Fruit fly (Drosophila melanogaster) whole organism, embryonic: ENCODE measurements around the gene hob.
A peak's percentile ranks its signal among the peaks of the same experiment; 100 is the strongest.

Experiments used
- Antp ChIP-seq: fragments of 200-800 bp; sonication (Bioruptor generic); optimal IDR thresholded peaks from 3 replicates; lab custom pipeline; 2016; ENCODE audit warnings: missing biosample characterization, missing genetic modification characterization
- Atf-2 ChIP-seq: fragments of 200-800 bp; sonication (Bioruptor generic); optimal IDR thresholded peaks from 2 replicates; lab custom pipeline; 2016; ENCODE audit warnings: missing biosample characterization, missing genetic modification characterization
- CG12769 ChIP-seq: fragments of 200-800 bp; sonication (Bioruptor generic); optimal IDR thresholded peaks from 2 replicates; lab custom pipeline; 2019; ENCODE audit warnings: missing biosample characterization, mild to moderate bottlenecking, missing genetic modification characterization, moderate library complexity
- CG14710 ChIP-seq: fragments of 200-800 bp; sonication (Bioruptor generic); optimal IDR thresholded peaks from 3 replicates; lab custom pipeline; 2019; ENCODE audit warnings: missing biosample characterization, mild to moderate bottlenecking, missing genetic modification characterization, moderate library complexity
- CG16813 ChIP-seq: fragments of 200-800 bp; sonication (Bioruptor generic); IDR thresholded peaks from 3 replicates; pipeline ENCODE4 v1.3.6; 2022; ENCODE audit warnings: missing biosample characterization, missing genetic modification characterization; ENCODE audit not compliant: partially characterized antibody
- CG17186 ChIP-seq: fragments of 200-800 bp; sonication (Bioruptor generic); optimal IDR thresholded peaks from 3 replicates; lab custom pipeline; 2017; ENCODE audit warnings: missing biosample characterization, missing genetic modification reagents, missing genetic modification characterization
- CG18764 ChIP-seq: fragments of 200-800 bp; sonication (Bioruptor generic); optimal IDR thresholded peaks from 3 replicates; lab custom pipeline; 2016; ENCODE audit warnings: missing biosample characterization, missing genetic modification characterization
- CG2875 ChIP-seq: fragments of 200-800 bp; sonication (Bioruptor generic); optimal IDR thresholded peaks from 2 replicates; lab custom pipeline; 2017; ENCODE audit warnings: missing biosample characterization, mild to moderate bottlenecking, missing genetic modification characterization, missing genetic modification reagents
- CG3847 ChIP-seq: fragments of 200-800 bp; sonication (Bioruptor generic); IDR thresholded peaks from 2 replicates; pipeline ENCODE4 v1.3.6; 2022; ENCODE audit warnings: missing biosample characterization, missing genetic modification characterization
- CG4282 ChIP-seq: fragments of 200-800 bp; sonication (Bioruptor generic); optimal IDR thresholded peaks from 2 replicates; lab custom pipeline; 2016; ENCODE audit warnings: missing biosample characterization, missing genetic modification characterization
- CG4360 ChIP-seq: fragments of 200-800 bp; sonication (Bioruptor generic); IDR thresholded peaks from 2 replicates; pipeline ENCODE4 v1.3.6; 2022; ENCODE audit warnings: missing biosample characterization, missing genetic modification characterization
- CG43689 ChIP-seq: fragments of 200-800 bp; sonication (Bioruptor generic); IDR thresholded peaks from 2 replicates; pipeline ENCODE4 v1.3.6; 2022; ENCODE audit warnings: missing biosample characterization, missing genetic modification characterization
- CG4404 ChIP-seq: fragments of 200-800 bp; sonication (Bioruptor generic); IDR thresholded peaks from 2 replicates; pipeline ENCODE4 v1.3.6; 2022; ENCODE audit warnings: missing biosample characterization, missing genetic modification characterization
- CG5245 ChIP-seq: fragments of 200-800 bp; sonication (Bioruptor generic); optimal IDR thresholded peaks from 3 replicates; lab custom pipeline; 2016; ENCODE audit warnings: missing biosample characterization, missing genetic modification characterization
- CG6175 ChIP-seq: fragments of 200-800 bp; sonication (Bioruptor generic); IDR thresholded peaks from 3 replicates; pipeline ENCODE4 v1.3.6; 2022; ENCODE audit warnings: missing biosample characterization, missing genetic modification characterization
- CG7963 ChIP-seq: fragments of 200-800 bp; sonication (Bioruptor generic); IDR thresholded peaks from 3 replicates; pipeline ENCODE4 v1.3.6; 2022; ENCODE audit warnings: missing biosample characterization, missing genetic modification characterization; ENCODE audit not compliant: partially characterized antibody
- CG9727 ChIP-seq: fragments of 200-800 bp; sonication (Bioruptor generic); optimal IDR thresholded peaks from 3 replicates; lab custom pipeline; 2017; ENCODE audit warnings: missing biosample characterization, mild to moderate bottlenecking, missing genetic modification characterization
- CG9817 ChIP-seq: fragments of 200-800 bp; sonication (Bioruptor generic); optimal IDR thresholded peaks from 2 replicates; lab custom pipeline; 2018; ENCODE audit warnings: missing biosample characterization, mild to moderate bottlenecking, missing genetic modification characterization, moderate library complexity
- Camta ChIP-seq: fragments of 200-800 bp; sonication (Bioruptor generic); optimal IDR thresholded peaks from 2 replicates; lab custom pipeline; 2016; ENCODE audit warnings: missing biosample characterization, missing genetic modification characterization
- Dref ChIP-seq: fragments of 200-800 bp; sonication (Bioruptor generic); IDR thresholded peaks from 2 replicates; pipeline ENCODE4 v1.3.6; 2022; ENCODE audit warnings: missing biosample characterization, missing genetic modification characterization
- E2f1 ChIP-seq: fragments of 200-800 bp; sonication (Bioruptor generic); IDR thresholded peaks from 2 replicates; pipeline ENCODE4 v1.3.6; 2022; ENCODE audit warnings: missing biosample characterization, missing genetic modification characterization
- Elba2 ChIP-seq: fragments of 200-800 bp; sonication (Bioruptor generic); optimal IDR thresholded peaks from 3 replicates; lab custom pipeline; 2016; ENCODE audit warnings: missing biosample characterization, missing genetic modification characterization
- Gug ChIP-seq: fragments of 200-800 bp; sonication (Bioruptor generic); IDR thresholded peaks from 4 replicates; pipeline ENCODE4 v1.3.6; 2022; ENCODE audit warnings: missing biosample characterization, missing genetic modification characterization
- HHEX ChIP-seq: fragments of 200-800 bp; sonication (Bioruptor generic); optimal IDR thresholded peaks from 3 replicates; lab custom pipeline; 2017; ENCODE audit warnings: missing biosample characterization, mild to moderate bottlenecking, missing genetic modification characterization, missing genetic modification reagents
- HmgZ ChIP-seq: fragments of 200-800 bp; sonication (Bioruptor generic); optimal IDR thresholded peaks from 2 replicates; lab custom pipeline; 2018; ENCODE audit warnings: missing biosample characterization, mild to moderate bottlenecking, missing genetic modification characterization
- MBD-R2 ChIP-seq: fragments of 200-800 bp; sonication (Bioruptor generic); IDR thresholded peaks from 2 replicates; pipeline ENCODE4 v1.3.6; 2022; ENCODE audit warnings: missing biosample characterization, missing genetic modification characterization
- Max ChIP-seq: fragments of 200-800 bp; sonication (Bioruptor generic); optimal IDR thresholded peaks from 2 replicates; lab custom pipeline; 2016; ENCODE audit warnings: missing biosample characterization, mild to moderate bottlenecking, missing genetic modification characterization
- Med ChIP-seq: fragments of 200-800 bp; sonication (Bioruptor generic); peaks from one replicate; lab custom pipeline; 2016; ENCODE audit warnings: missing biosample characterization, missing genetic modification characterization, mild to moderate bottlenecking, inconsistent platforms, moderate library complexity
- Nf-YC ChIP-seq: fragments of 200-800 bp; optimal IDR thresholded peaks from 3 replicates; lab custom pipeline; 2019; ENCODE audit warnings: missing biosample characterization, mild to moderate bottlenecking, missing genetic modification characterization, moderate library complexity
- Ptx1 ChIP-seq: fragments of 200-800 bp; sonication (Bioruptor generic); IDR thresholded peaks from 2 replicates; pipeline ENCODE4 v1.3.6; 2022; ENCODE audit warnings: missing biosample characterization, missing genetic modification characterization
- Sin3A ChIP-seq: fragments of >200 bp; optimal IDR thresholded peaks from 2 replicates; lab custom pipeline; 2018
- Xrp1 ChIP-seq: fragments of 200-800 bp; sonication (Bioruptor generic); IDR thresholded peaks from 2 replicates; pipeline ENCODE4 v1.3.6; 2022; ENCODE audit warnings: missing biosample characterization, missing genetic modification characterization
- ara ChIP-seq: fragments of 200-800 bp; sonication (Bioruptor generic); IDR thresholded peaks from 2 replicates; pipeline ENCODE4 v1.3.6; 2022; ENCODE audit warnings: missing biosample characterization, missing genetic modification characterization
- bbx ChIP-seq: fragments of 200-800 bp; sonication (Bioruptor generic); IDR thresholded peaks from 2 replicates; pipeline ENCODE4 v1.3.6; 2022; ENCODE audit warnings: missing biosample characterization, missing genetic modification characterization; ENCODE audit not compliant: partially characterized antibody
- bowl ChIP-seq: fragments of 200-800 bp; sonication (Bioruptor generic); IDR thresholded peaks from 2 replicates; pipeline ENCODE4 v1.3.6; 2022; ENCODE audit warnings: missing biosample characterization, missing genetic modification characterization
- crp ChIP-seq, 2 experiments: fragments of 200-800 bp; sonication (Bioruptor generic); optimal IDR thresholded peaks; 2 replicates in 1 of 2; 3 replicates in 1 of 2; lab custom pipeline; 2017; ENCODE audit warnings: missing biosample characterization in 2 of 2, missing genetic modification characterization in 2 of 2, mild to moderate bottlenecking in 1 of 2, moderate library complexity in 1 of 2
- dmrt11E ChIP-seq: fragments of 200-800 bp; sonication (Bioruptor generic); optimal IDR thresholded peaks from 3 replicates; lab custom pipeline; 2018; ENCODE audit warnings: missing biosample characterization, mild to moderate bottlenecking, missing genetic modification characterization, moderate library complexity
- ems ChIP-seq: fragments of 200-800 bp; sonication (Bioruptor generic); optimal IDR thresholded peaks from 3 replicates; lab custom pipeline; 2016; ENCODE audit warnings: missing biosample characterization, missing genetic modification characterization
- fd64A ChIP-seq: fragments of 200-800 bp; sonication (Bioruptor generic); optimal IDR thresholded peaks from 3 replicates; lab custom pipeline; 2018; ENCODE audit warnings: missing biosample characterization, mild to moderate bottlenecking, missing genetic modification characterization
- jing ChIP-seq: fragments of 200-800 bp; sonication (Bioruptor generic); optimal IDR thresholded peaks from 2 replicates; lab custom pipeline; 2018; ENCODE audit warnings: missing biosample characterization, mild to moderate bottlenecking, missing genetic modification characterization
- kay ChIP-seq: fragments of 200-800 bp; sonication (Bioruptor generic); optimal IDR thresholded peaks from 2 replicates; lab custom pipeline; 2016; ENCODE audit warnings: missing biosample characterization, missing genetic modification characterization
- lov ChIP-seq, 2 experiments: fragments of 200-800 bp in 1 of 2; fragments of >200 bp in 1 of 2; sonication (Bioruptor generic) in 1 of 2; IDR thresholded peaks in 1 of 2; optimal IDR thresholded peaks in 1 of 2; 2 replicates in 1 of 2; 3 replicates in 1 of 2; pipeline versions ENCODE4 v1.3.6 to Lab custom; 2017 to 2022; ENCODE audit warnings: missing biosample characterization in 1 of 2, missing genetic modification characterization in 1 of 2
- nau ChIP-seq: fragments of 200-800 bp; sonication (Bioruptor generic); optimal IDR thresholded peaks from 3 replicates; lab custom pipeline; 2017; ENCODE audit warnings: missing biosample characterization, mild to moderate bottlenecking, missing genetic modification characterization, missing genetic modification reagents
- onecut ChIP-seq: fragments of 200-800 bp; sonication (Bioruptor generic); IDR thresholded peaks from 2 replicates; pipeline ENCODE4 v1.3.6; 2022; ENCODE audit warnings: missing biosample characterization, missing genetic modification characterization
- pita ChIP-seq: fragments of 200-800 bp; sonication (Bioruptor generic); optimal IDR thresholded peaks from 2 replicates; lab custom pipeline; 2017; ENCODE audit warnings: missing biosample characterization, mild to moderate bottlenecking, missing genetic modification characterization
- tna ChIP-seq: fragments of 200-800 bp; sonication (Bioruptor generic); IDR thresholded peaks from 2 replicates; pipeline ENCODE4 v1.3.6; 2022; ENCODE audit warnings: missing biosample characterization, missing genetic modification characterization; ENCODE audit not compliant: partially characterized antibody
- trem ChIP-seq: fragments of 200-800 bp; optimal IDR thresholded peaks from 3 replicates; lab custom pipeline; 2019; ENCODE audit warnings: missing biosample characterization, mild to moderate bottlenecking, missing genetic modification characterization, moderate library complexity
- wdn ChIP-seq: fragments of 200-800 bp; sonication (Bioruptor generic); IDR thresholded peaks from 2 replicates; pipeline ENCODE4 v1.3.6; 2022; ENCODE audit warnings: missing biosample characterization, missing genetic modification characterization

Gene hob

dm6 chr3L:3222643-3223389, 4.1 kb upstream of the hob start, which contains the start of the genes RpL28 and eIF1 (continued):
- TF ChIP-seq Antp (GFP tag; lab: Kevin White, UChicago) = peak; percentile 87
- peak; percentile 89 for TF ChIP-seq nau (GFP tag; lab: Kevin White, UChicago)
- TF ChIP-seq crp (GFP tag; optimal IDR thresholded peaks at IDR 0.05; lab: Kevin White, UChicago) = peak in 1 of 2 experiments; percentile 64
- TF ChIP-seq ara (GFP tag; lab: Robert Waterston, UW) = peak; percentile 84
- TF ChIP-seq CG4404 = peak; percentile 66
- TF ChIP-seq dmrt11E = peak; percentile 87
- TF ChIP-seq Max = peak; percentile 94
- TF ChIP-seq wdn = peak; percentile 57
- TF ChIP-seq kay (GFP tag; lab: Kevin White, UChicago) = peak; percentile 61
- peak; percentile 68 for TF ChIP-seq bbx (GFP tag; lab: Robert Waterston, UW)
- TF ChIP-seq jing (GFP tag; lab: Kevin White, UChicago) = no peak
- peak; percentile 91 for TF ChIP-seq Camta (GFP tag; lab: Kevin White, UChicago)
- peak; percentile 99 for TF ChIP-seq trem (tag; lab: Kevin White, UChicago)
- TF ChIP-seq CG3847 (GFP tag; lab: Robert Waterston, UW) = peak; percentile 89
- peak; percentile 39; the same call in 1 of the 2 replicates for TF ChIP-seq Xrp1 (GFP tag; lab: Robert Waterston, UW)
- TF ChIP-seq CG9817 (tag; lab: Kevin White, UChicago) = peak; percentile 88
- TF ChIP-seq tna (GFP tag; lab: Robert Waterston, UW) = no peak; the same call in 1 of the 2 replicates
- peak; percentile 83 for TF ChIP-seq CG43689 (GFP tag; lab: Robert Waterston, UW)
- TF ChIP-seq Sin3A = peak; percentile 94
- TF ChIP-seq Ptx1 (GFP tag; lab: Robert Waterston, UW) = peak; percentile 86
- peak; percentile 59; the same call in 1 of the 2 replicates for TF ChIP-seq CG4360 (GFP tag; lab: Robert Waterston, UW)
- TF ChIP-seq bowl (GFP tag; lab: Robert Waterston, UW) = 0 out of 2 replicates have a peak, but pooled peaks have one; percentile 58
- peak; percentile 81 for TF ChIP-seq Nf-YC (tag; lab: Kevin White, UChicago)
- peak; percentile 64 for TF ChIP-seq CG4282 (GFP tag; lab: Kevin White, UChicago)
- TF ChIP-seq CG14710 (tag; lab: Kevin White, UChicago) = peak; percentile 95
- peak; percentile 70 for TF ChIP-seq E2f1 (GFP tag; lab: Robert Waterston, UW)
- TF ChIP-seq MBD-R2 (GFP tag; lab: Robert Waterston, UW) = peak; percentile 43; the same call in 1 of the 2 replicates
- TF ChIP-seq CG12769 (tag; lab: Kevin White, UChicago) = no peak
- TF ChIP-seq pita (GFP tag; lab: Kevin White, UChicago) = no peak
- TF ChIP-seq ems = peak; percentile 85
- TF ChIP-seq Med = peak; percentile 99
- TF ChIP-seq CG2875 (GFP tag; lab: Kevin White, UChicago) = peak; percentile 88
- peak; percentile 83; the same call in 2 of the 3 replicates for TF ChIP-seq CG6175 (GFP tag; lab: Robert Waterston, UW)
- peak; percentile 83 for TF ChIP-seq CG5245
- TF ChIP-seq onecut (GFP tag; lab: Robert Waterston, UW) = peak; percentile 89
- TF ChIP-seq Dref (GFP tag; lab: Robert Waterston, UW) = peak; percentile 72
- TF ChIP-seq CG7963 (GFP tag; lab: Robert Waterston, UW) = peak; percentile 45; the same call in 1 of the 3 replicates
- peak; percentile 84 for TF ChIP-seq HmgZ
- peak; percentile 85 for TF ChIP-seq CG16813 (GFP tag; lab: Robert Waterston, UW)
- peak; percentile 92 for TF ChIP-seq CG17186 (GFP tag; lab: Kevin White, UChicago)
- TF ChIP-seq CG9727 (GFP tag; lab: Kevin White, UChicago) = peak; percentile 97
- TF ChIP-seq lov (optimal IDR thresholded peaks at IDR 0.05; lab: Kevin White, UChicago) = no peak
- TF ChIP-seq lov (GFP tag; IDR thresholded peaks at IDR 0.05; lab: Robert Waterston, UW) = peak; percentile 95
- TF ChIP-seq Elba2 (GFP tag; lab: Kevin White, UChicago) = peak; percentile 62
- peak; percentile 57 for TF ChIP-seq Gug (GFP tag; lab: Robert Waterston, UW)
- peak; percentile 88 for TF ChIP-seq CG18764 (GFP tag; lab: Kevin White, UChicago)
- peak; percentile 81 for TF ChIP-seq Atf-2
- TF ChIP-seq HHEX = peak; percentile 95
- TF ChIP-seq fd64A = peak; percentile 89
